Worm (Caenorhabditis elegans) whole organism, young adult: ENCODE data around the gene xbp-1.

ENCODE experiments used
- B0019.2 ChIP-seq: fragments of 200-800 bp; sonication (Bioruptor generic); conservative IDR thresholded peaks from 2 replicates; pipeline ENCODE4 v1.3.6; 2022; ENCODE audit warnings: missing genetic modification reagents, missing genetic modification characterization, missing compliant biosample characterization
- C06A6.2 ChIP-seq: fragments of 200-800 bp; sonication (Bioruptor generic); conservative IDR thresholded peaks from 2 replicates; pipeline ENCODE4 v1.3.6; 2022; ENCODE audit warnings: missing genetic modification characterization, missing compliant biosample characterization
- F10E7.11 ChIP-seq: sonication (generic microtip); optimal IDR thresholded peaks from 2 replicates; lab custom pipeline; 2017; ENCODE audit warnings: mild to moderate bottlenecking, missing genetic modification characterization, moderate library complexity, missing compliant biosample characterization
- F22D6.2 ChIP-seq: sonication (generic microtip); optimal IDR thresholded peaks from 2 replicates; lab custom pipeline; 2016; ENCODE audit warnings: mild to moderate bottlenecking, missing genetic modification characterization, missing compliant biosample characterization
- F23B12.7 ChIP-seq: sonication (generic microtip); optimal IDR thresholded peaks from 2 replicates; lab custom pipeline; 2017; ENCODE audit warnings: missing genetic modification characterization, mild to moderate bottlenecking, missing compliant biosample characterization, antibody characterized with exemption, moderate library complexity; ENCODE audit not compliant: insufficient read depth
- F57A8.1 ChIP-seq: fragments of 200-800 bp; sonication (Bioruptor generic); optimal IDR thresholded peaks from 2 replicates; lab custom pipeline; 2018; ENCODE audit warnings: mild to moderate bottlenecking, missing genetic modification characterization, moderate library complexity, missing compliant biosample characterization
- T07F8.4 ChIP-seq: sonication (generic microtip); optimal IDR thresholded peaks from 2 replicates; lab custom pipeline; 2016; ENCODE audit warnings: mild to moderate bottlenecking, missing genetic modification characterization, moderate library complexity, missing compliant biosample characterization
- Y53G8AR.9 ChIP-seq: fragments of 200-800 bp; sonication (Bioruptor generic); conservative IDR thresholded peaks from 2 replicates; pipeline ENCODE4 v1.3.6; 2022; ENCODE audit warnings: missing genetic modification reagents, missing genetic modification characterization, missing compliant biosample characterization
- Y56A3A.18 ChIP-seq: fragments of 200-800 bp; sonication (Bioruptor generic); IDR thresholded peaks from 2 replicates; pipeline ENCODE4 v1.3.6; 2022; ENCODE audit warnings: missing genetic modification reagents, missing genetic modification characterization, missing compliant biosample characterization
- akir-1 ChIP-seq: fragments of 200-800 bp; sonication (Bioruptor generic); optimal IDR thresholded peaks from 2 replicates; lab custom pipeline; 2018; ENCODE audit warnings: mild to moderate bottlenecking, missing genetic modification characterization, moderate library complexity, missing compliant biosample characterization
- aptf-2 ChIP-seq: fragments of 200-800 bp; sonication (Bioruptor generic); conservative IDR thresholded peaks from 2 replicates; pipeline ENCODE4 v1.3.6; 2022; ENCODE audit warnings: missing genetic modification reagents, missing genetic modification characterization, missing compliant biosample characterization
- attf-3 ChIP-seq: fragments of 200-800 bp; sonication (Bioruptor generic); conservative IDR thresholded peaks from 2 replicates; pipeline ENCODE4 v1.3.6; 2022; ENCODE audit warnings: missing genetic modification reagents, missing genetic modification characterization, missing compliant biosample characterization
- attf-5 ChIP-seq: fragments of 200-800 bp; sonication (Bioruptor generic); optimal IDR thresholded peaks from 2 replicates; lab custom pipeline; 2018; ENCODE audit warnings: mild to moderate bottlenecking, missing genetic modification characterization, missing compliant biosample characterization
- bed-2 ChIP-seq: fragments of 200-800 bp; sonication (Bioruptor generic); IDR thresholded peaks from 2 replicates; pipeline ENCODE4 v1.3.6; 2022; ENCODE audit warnings: missing genetic modification reagents, missing genetic modification characterization, missing compliant biosample characterization
- cebp-2 ChIP-seq: fragments of 200-800 bp; sonication (Bioruptor generic); IDR thresholded peaks from 2 replicates; pipeline ENCODE4 v1.3.6; 2022; ENCODE audit warnings: missing genetic modification characterization, missing compliant biosample characterization
- ceh-100 ChIP-seq: fragments of 200-800 bp; sonication (Bioruptor generic); IDR thresholded peaks from 2 replicates; pipeline ENCODE4 v1.3.6; 2022; ENCODE audit warnings: missing genetic modification reagents, missing genetic modification characterization, missing compliant biosample characterization
- ceh-27 ChIP-seq: fragments of 200-800 bp; sonication (Bioruptor generic); optimal IDR thresholded peaks from 2 replicates; lab custom pipeline; 2018; ENCODE audit warnings: mild to moderate bottlenecking, missing genetic modification characterization, moderate library complexity, missing compliant biosample characterization
- ceh-40 ChIP-seq: fragments of 200-800 bp; sonication (Bioruptor generic); IDR thresholded peaks from 2 replicates; pipeline ENCODE4 v1.3.6; 2022; ENCODE audit warnings: missing genetic modification characterization, missing compliant biosample characterization
- ceh-91 ChIP-seq: fragments of 200-800 bp; sonication (Bioruptor generic); IDR thresholded peaks from 2 replicates; pipeline ENCODE4 v1.3.6; 2022; ENCODE audit warnings: missing genetic modification reagents, missing genetic modification characterization, missing compliant biosample characterization
- die-1 ChIP-seq: sonication (generic microtip); optimal IDR thresholded peaks from 2 replicates; lab custom pipeline; 2016; ENCODE audit warnings: missing genotype, mild to moderate bottlenecking, missing genetic modification characterization, missing compliant biosample characterization
- dpff-1 ChIP-seq: sonication (generic microtip); optimal IDR thresholded peaks from 2 replicates; lab custom pipeline; 2017; ENCODE audit warnings: mild to moderate bottlenecking, missing genetic modification characterization, missing compliant biosample characterization
- egrh-3 ChIP-seq: fragments of 200-800 bp; sonication (Bioruptor generic); IDR thresholded peaks from 2 replicates; pipeline ENCODE4 v1.3.6; 2022; ENCODE audit warnings: missing genetic modification reagents, missing genetic modification characterization, missing compliant biosample characterization
- him-1 ChIP-seq: sonication (generic microtip); optimal IDR thresholded peaks from 2 replicates; lab custom pipeline; 2016; ENCODE audit warnings: missing genotype, missing genetic modification reagents, missing genetic modification characterization, missing compliant biosample characterization
- hmg-1.2 ChIP-seq: fragments of 200-800 bp; sonication (Bioruptor generic); IDR thresholded peaks from 2 replicates; pipeline ENCODE4 v1.3.6; 2022; ENCODE audit warnings: missing genetic modification reagents, missing genetic modification characterization, missing compliant biosample characterization
- lin-35 ChIP-seq, 3 experiments: fragments of 150-350 bp in 2 of 3; sonication (generic microtip) in 1 of 3; optimal IDR thresholded peaks; 2 replicates each; lab custom pipeline; 2014 to 2018; ENCODE audit warnings: missing biosample characterization in 3 of 3, missing genetic modification characterization in 3 of 3, missing genetic modification reagents in 3 of 3
- lin-54 ChIP-seq: fragments of 200-800 bp; sonication (Bioruptor generic); optimal IDR thresholded peaks from 2 replicates; lab custom pipeline; 2018; ENCODE audit warnings: mild to moderate bottlenecking, missing genetic modification characterization, missing compliant biosample characterization
- lir-1 ChIP-seq: fragments of 200-800 bp; sonication (Bioruptor generic); conservative IDR thresholded peaks from 2 replicates; pipeline ENCODE4 v1.3.6; 2022; ENCODE audit warnings: missing genetic modification reagents, missing genetic modification characterization, missing compliant biosample characterization
- lsy-27 ChIP-seq: sonication (generic microtip); optimal IDR thresholded peaks from 2 replicates; lab custom pipeline; 2017; ENCODE audit warnings: missing genetic modification characterization, mild to moderate bottlenecking, missing compliant biosample characterization, antibody characterized with exemption, missing genotype, borderline replicate concordance; ENCODE audit not compliant: insufficient read depth
- madf-10 ChIP-seq: sonication (generic microtip); optimal IDR thresholded peaks from 2 replicates; lab custom pipeline; 2016; ENCODE audit warnings: mild to moderate bottlenecking, missing genetic modification characterization, missing compliant biosample characterization
- madf-3 ChIP-seq: fragments of 200-800 bp; sonication (Bioruptor generic); IDR thresholded peaks from 2 replicates; pipeline ENCODE4 v1.3.6; 2022; ENCODE audit warnings: missing genetic modification reagents, missing genetic modification characterization, missing compliant biosample characterization
- mcd-1 ChIP-seq: fragments of 200-800 bp; sonication (Bioruptor generic); IDR thresholded peaks from 2 replicates; pipeline ENCODE4 v1.3.6; 2022; ENCODE audit warnings: missing genetic modification reagents, missing genetic modification characterization, missing compliant biosample characterization
- mel-28 ChIP-seq: sonication (generic microtip); optimal IDR thresholded peaks from 2 replicates; lab custom pipeline; 2016; ENCODE audit warnings: borderline replicate concordance, mild to moderate bottlenecking, missing genetic modification characterization, missing compliant biosample characterization
- mxl-1 ChIP-seq: sonication (generic microtip); optimal IDR thresholded peaks from 2 replicates; lab custom pipeline; 2016; ENCODE audit warnings: missing genetic modification characterization, missing compliant biosample characterization
- nfya-1 ChIP-seq: sonication (generic microtip); optimal IDR thresholded peaks from 2 replicates; lab custom pipeline; 2017; ENCODE audit warnings: antibody characterized with exemption, missing compliant biosample characterization, missing genetic modification characterization, borderline replicate concordance; ENCODE audit not compliant: insufficient read depth
- nfya-2 ChIP-seq: fragments of 200-800 bp; sonication (Bioruptor generic); IDR thresholded peaks from 2 replicates; pipeline ENCODE4 v1.3.6; 2022; ENCODE audit warnings: missing genetic modification reagents, missing genetic modification characterization, missing compliant biosample characterization
- pha-4 ChIP-seq: fragments of 150-350 bp; sonication (generic microtip); optimal IDR thresholded peaks from 2 replicates; lab custom pipeline; 2014; ENCODE audit warnings: missing biosample characterization, missing genetic modification reagents, missing genetic modification characterization
- rcor-1 ChIP-seq: fragments of 200-800 bp; sonication (Bioruptor generic); IDR thresholded peaks from 2 replicates; pipeline ENCODE4 v1.3.6; 2022; ENCODE audit warnings: missing genetic modification reagents, missing genetic modification characterization, missing compliant biosample characterization
- rec-8 ChIP-seq, 2 experiments: sonication (generic microtip); optimal IDR thresholded peaks; 2 replicates each; lab custom pipeline; 2016; ENCODE audit warnings: mild to moderate bottlenecking in 2 of 2, missing genetic modification characterization in 2 of 2, missing genetic modification reagents in 2 of 2, missing genotype in 2 of 2, missing biosample characterization in 1 of 2, missing compliant biosample characterization in 1 of 2, moderate library complexity in 1 of 2
- rpc-1 ChIP-seq, 2 experiments: fragments of 150-350 bp in 1 of 2; sonication (generic microtip) in 1 of 2; optimal IDR thresholded peaks; 2 replicates each; lab custom pipeline; 2014 to 2018; ENCODE audit warnings: missing biosample characterization in 1 of 2, missing genetic modification characterization in 1 of 2, missing genetic modification reagents in 1 of 2, missing genotype in 1 of 2
- snpc-1.3 ChIP-seq: sonication (generic microtip); optimal IDR thresholded peaks from 2 replicates; lab custom pipeline; 2017; ENCODE audit warnings: missing genetic modification characterization, mild to moderate bottlenecking, missing compliant biosample characterization, antibody characterized with exemption, moderate library complexity, missing genotype, missing genetic modification reagents; ENCODE audit not compliant: insufficient read depth
- somi-1 ChIP-seq: fragments of 200-800 bp; sonication (Bioruptor generic); optimal IDR thresholded peaks from 2 replicates; lab custom pipeline; 2018; ENCODE audit warnings: mild to moderate bottlenecking, missing genetic modification characterization, missing compliant biosample characterization
- tbp1 ChIP-seq: fragments of 200-800 bp; sonication (Bioruptor generic); optimal IDR thresholded peaks from 2 replicates; lab custom pipeline; 2018; ENCODE audit warnings: mild to moderate bottlenecking, missing genetic modification characterization, missing compliant biosample characterization
- unc-62 ChIP-seq: fragments of 150-350 bp; optimal IDR thresholded peaks from 2 replicates; lab custom pipeline; 2014; ENCODE audit warnings: missing biosample characterization, missing genetic modification reagents, missing genetic modification characterization
- zfh-2 ChIP-seq: fragments of 200-800 bp; sonication (Bioruptor generic); conservative IDR thresholded peaks from 2 replicates; pipeline ENCODE4 v1.3.6; 2022; ENCODE audit warnings: missing genetic modification reagents, missing genetic modification characterization, missing compliant biosample characterization
- zim-3 ChIP-seq: sonication (generic microtip); optimal IDR thresholded peaks from 2 replicates; lab custom pipeline; 2017; ENCODE audit warnings: mild to moderate bottlenecking, missing genetic modification characterization, moderate library complexity, missing compliant biosample characterization
- ztf-18 ChIP-seq: sonication (generic microtip); optimal IDR thresholded peaks from 2 replicates; lab custom pipeline; 2016; ENCODE audit warnings: missing genotype, mild to moderate bottlenecking, missing genetic modification characterization, missing compliant biosample characterization
- ztf-25 ChIP-seq: fragments of 200-800 bp; sonication (Bioruptor generic); IDR thresholded peaks from 2 replicates; pipeline ENCODE4 v1.3.6; 2022; ENCODE audit warnings: missing genetic modification reagents, missing genetic modification characterization, missing compliant biosample characterization
- ztf-26 ChIP-seq: sonication (generic microtip); optimal IDR thresholded peaks from 2 replicates; lab custom pipeline; 2017; ENCODE audit warnings: missing genetic modification characterization, missing compliant biosample characterization

Gene xbp-1

ce11 chrIII:4237660-4238059 lies 44.1 kb downstream of the xbp-1 start (continued):
- no peak for TF ChIP-seq zfh-2 (GFP tag; lab: Robert Waterston, UW)
- peak; percentile 86 for TF ChIP-seq C06A6.2 (GFP tag; lab: Robert Waterston, UW)
- TF ChIP-seq Y53G8AR.9 (GFP tag; lab: Robert Waterston, UW) = no peak
- TF ChIP-seq somi-1 (GFP tag; lab: Kevin White, UChicago) = peak; percentile 93
- TF ChIP-seq him-1 = no peak
- no peak for TF ChIP-seq rec-8 (tag; optimal IDR thresholded peaks at IDR 0.05; lab: Kevin White, UChicago)
- TF ChIP-seq ceh-91 (GFP tag; lab: Robert Waterston, UW) = no peak
- no peak for TF ChIP-seq B0019.2 (GFP tag; lab: Robert Waterston, UW)
- TF ChIP-seq attf-3 (GFP tag; lab: Robert Waterston, UW) = no peak
- peak; percentile 72 for TF ChIP-seq pha-4
- no peak for TF ChIP-seq nfya-1 (tag; lab: Kevin White, UChicago)
- no peak for TF ChIP-seq zim-3 (tag; lab: Kevin White, UChicago)
- peak; percentile 63 for TF ChIP-seq tbp1 (GFP tag; lab: Kevin White, UChicago)
- TF ChIP-seq bed-2 (GFP tag; lab: Robert Waterston, UW) = no peak
- TF ChIP-seq nfya-2 (GFP tag; lab: Robert Waterston, UW) = no peak
- TF ChIP-seq ztf-18 (tag; lab: Kevin White, UChicago) = peak; percentile 66
- TF ChIP-seq unc-62 (GFP tag; lab: Kevin White, UChicago) = peak; percentile 50
- peak; percentile 94 for TF ChIP-seq attf-5
- no peak for TF ChIP-seq F10E7.11 (tag; lab: Kevin White, UChicago)
- TF ChIP-seq ceh-27 (GFP tag; lab: Kevin White, UChicago) = peak; percentile 79
- peak in 1 of 3 experiments; percentile 46 for TF ChIP-seq lin-35 (GFP tag; optimal IDR thresholded peaks at IDR 0.05; lab: Kevin White, UChicago)
- peak; percentile 28 for TF ChIP-seq lsy-27 (tag; lab: Kevin White, UChicago)
- no peak for TF ChIP-seq T07F8.4 (tag; lab: Kevin White, UChicago)
- TF ChIP-seq F57A8.1 (GFP tag; lab: Kevin White, UChicago) = no peak
- no peak for TF ChIP-seq ztf-25
- TF ChIP-seq mel-28 (tag; lab: Kevin White, UChicago) = no peak
- no peak for TF ChIP-seq dpff-1 (tag; lab: Kevin White, UChicago)
- peak; percentile 79 for TF ChIP-seq madf-10
- peak; percentile 67 for TF ChIP-seq akir-1 (GFP tag; lab: Kevin White, UChicago)
- peak; percentile 53 for TF ChIP-seq rcor-1 (GFP tag; lab: Robert Waterston, UW)
- peak; percentile 97 for TF ChIP-seq hmg-1.2
- no peak for TF ChIP-seq mxl-1 (tag; lab: Kevin White, UChicago)
- TF ChIP-seq F22D6.2 (tag; lab: Kevin White, UChicago) = peak; percentile 72
- TF ChIP-seq egrh-3 (GFP tag; lab: Robert Waterston, UW) = peak; percentile 34; the same call in 1 of the 2 replicates
- TF ChIP-seq die-1 (tag; lab: Kevin White, UChicago) = peak; percentile 71
- peak; percentile 93 for TF ChIP-seq aptf-2 (GFP tag; lab: Robert Waterston, UW)
- no peak for TF ChIP-seq ceh-40 (GFP tag; lab: Robert Waterston, UW)
- peak; percentile 74 for TF ChIP-seq mcd-1 (GFP tag; lab: Robert Waterston, UW)
- TF ChIP-seq rpc-1 (optimal IDR thresholded peaks at IDR 0.05; lab: Kevin White, UChicago) = no peak
- TF ChIP-seq rpc-1 (tag; optimal IDR thresholded peaks at IDR 0.05; lab: Kevin White, UChicago) = no peak
- TF ChIP-seq lir-1 = no peak; the same call in 1 of the 2 replicates
- no peak for TF ChIP-seq madf-3 (GFP tag; lab: Robert Waterston, UW)
- TF ChIP-seq ztf-26 = peak; percentile 87
- no peak for TF ChIP-seq cebp-2 (GFP tag; lab: Robert Waterston, UW)
- no peak for TF ChIP-seq ceh-100
- no peak for TF ChIP-seq Y56A3A.18
- peak; percentile 33 for TF ChIP-seq F23B12.7 (tag; lab: Kevin White, UChicago)
- TF ChIP-seq snpc-1.3 (tag; lab: Kevin White, UChicago) = no peak
- TF ChIP-seq lin-54 (GFP tag; lab: Kevin White, UChicago) = peak; percentile 69
